Fruit fly (Drosophila melanogaster) Kc167 (cell line): ENCODE data around the gene ifc.

Experiments
- Myc ChIP-seq: fragments of >200 bp; optimal IDR thresholded peaks from 2 replicates; lab custom pipeline; 2017; ENCODE audit warnings: missing external identifiers
- Sin3A ChIP-seq: fragments of >200 bp; optimal IDR thresholded peaks from 2 replicates; lab custom pipeline; 2018; ENCODE audit warnings: missing external identifiers
- h ChIP-seq: fragments of >200 bp; optimal IDR thresholded peaks from 3 replicates; lab custom pipeline; 2018; ENCODE audit warnings: missing external identifiers
- insv ChIP-seq: fragments of >200 bp; optimal IDR thresholded peaks from 3 replicates; lab custom pipeline; 2018; ENCODE audit warnings: missing external identifiers
- psq ChIP-seq: fragments of >200 bp; optimal IDR thresholded peaks from 2 replicates; lab custom pipeline; 2017; ENCODE audit warnings: missing external identifiers
- ttk ChIP-seq: sonication (Bioruptor generic); optimal IDR thresholded peaks from 2 replicates; lab custom pipeline; 2017; ENCODE audit warnings: missing external identifiers

dm6 chr2L:5988115-5989092 lies 2.3 kb downstream of the ifc start:
- TF ChIP-seq Sin3A (lab: Kevin White, UChicago) (no peak), Myc (lab: Kevin White, UChicago) (no peak), ttk (lab: Kevin White, UChicago) (no peak), h (lab: Kevin White, UChicago) (no peak), insv (lab: Kevin White, UChicago) (no peak), psq (lab: Kevin White, UChicago) (no peak)
